Worm (Caenorhabditis elegans) whole organism, early embryonic: ENCODE results near the gene srw-60.

Experiments
- B0310.2 ChIP-seq: sonication (generic microtip); optimal IDR thresholded peaks from 2 replicates; lab custom pipeline; 2016; ENCODE audit warnings: mild to moderate bottlenecking, missing genetic modification characterization, missing compliant biosample characterization
- ama-1 ChIP-seq: fragments of 150-350 bp; optimal IDR thresholded peaks from 2 replicates; lab custom pipeline; 2014
- ceh-13 ChIP-seq: fragments of 200-800 bp; sonication (Bioruptor generic); optimal IDR thresholded peaks from 2 replicates; lab custom pipeline; 2018; ENCODE audit warnings: mild to moderate bottlenecking, missing genetic modification characterization, missing compliant biosample characterization
- flt-1 ChIP-seq: fragments of 200-800 bp; sonication (Bioruptor generic); IDR thresholded peaks from 2 replicates; pipeline ENCODE4 v1.3.6; 2022; ENCODE audit warnings: missing genetic modification characterization, missing compliant biosample characterization
- hnd-1 ChIP-seq: sonication (generic microtip); optimal IDR thresholded peaks from 2 replicates; lab custom pipeline; 2016; ENCODE audit warnings: missing genetic modification characterization, missing compliant biosample characterization
- pes-1 ChIP-seq: fragments of 200-800 bp; sonication (Bioruptor generic); IDR thresholded peaks from 2 replicates; pipeline ENCODE4 v1.3.6; 2022; ENCODE audit warnings: missing genetic modification reagents, missing genetic modification characterization, missing compliant biosample characterization
- scrt-1 ChIP-seq: fragments of 200-800 bp; sonication (Bioruptor generic); IDR thresholded peaks from 2 replicates; pipeline ENCODE4 v1.3.6; 2022; ENCODE audit warnings: missing genetic modification characterization, missing compliant biosample characterization
- tbx-11 ChIP-seq: fragments of 200-800 bp; sonication (Bioruptor generic); IDR thresholded peaks from 2 replicates; pipeline ENCODE4 v1.3.6; 2022; ENCODE audit warnings: missing genetic modification characterization, missing compliant biosample characterization
- tbx-37 ChIP-seq: fragments of 200-800 bp; sonication (Bioruptor generic); conservative IDR thresholded peaks from 2 replicates; pipeline ENCODE4 v1.3.6; 2022; ENCODE audit warnings: missing genetic modification reagents, missing genetic modification characterization, missing compliant biosample characterization
- tra-4 ChIP-seq: sonication (generic microtip); optimal IDR thresholded peaks from 2 replicates; lab custom pipeline; 2017; ENCODE audit warnings: missing genetic modification characterization, missing compliant biosample characterization

DNA sequence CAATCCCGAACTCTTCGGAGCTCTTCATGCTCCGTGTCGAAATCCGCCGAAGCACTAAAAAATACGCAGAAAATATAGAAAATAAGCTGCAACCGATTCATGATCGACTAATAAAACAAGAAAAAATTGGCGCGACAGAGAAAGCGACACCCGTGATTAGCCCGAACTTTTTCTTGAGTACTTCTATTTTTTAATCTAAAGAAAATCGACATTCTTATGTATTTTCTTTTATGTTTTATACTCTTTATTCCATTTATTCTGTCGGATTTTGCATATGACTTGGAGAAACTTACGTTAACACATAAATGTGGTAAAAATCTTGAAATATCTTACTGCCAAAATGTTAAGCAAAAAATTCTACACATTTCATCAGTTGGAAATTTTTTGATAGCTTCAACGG lies 14.4 kb upstream of the srw-60 start, which contains the start of the genes irld-50 and irld-49:
- TF ChIP-seq tbx-37 (GFP tag; lab: Robert Waterston, UW) (no peak), ceh-13 (GFP tag; lab: Kevin White, UChicago) (no peak), hnd-1 (tag; lab: Kevin White, UChicago) (no peak), B0310.2 (no peak), ama-1 (lab: Kevin White, UChicago) (no peak), tbx-11 (GFP tag; lab: Robert Waterston, UW) (no peak), flt-1 (GFP tag; lab: Robert Waterston, UW) (no peak), scrt-1 (GFP tag; lab: Robert Waterston, UW) (no peak), pes-1 (GFP tag; lab: Robert Waterston, UW) (no peak), tra-4 (tag; lab: Kevin White, UChicago) (no peak)
